Worm (Caenorhabditis elegans): ENCODE measurements around the gene C11H1.5.
A peak's percentile ranks its signal among the peaks of the same experiment; 100 is the strongest.

DNA sequence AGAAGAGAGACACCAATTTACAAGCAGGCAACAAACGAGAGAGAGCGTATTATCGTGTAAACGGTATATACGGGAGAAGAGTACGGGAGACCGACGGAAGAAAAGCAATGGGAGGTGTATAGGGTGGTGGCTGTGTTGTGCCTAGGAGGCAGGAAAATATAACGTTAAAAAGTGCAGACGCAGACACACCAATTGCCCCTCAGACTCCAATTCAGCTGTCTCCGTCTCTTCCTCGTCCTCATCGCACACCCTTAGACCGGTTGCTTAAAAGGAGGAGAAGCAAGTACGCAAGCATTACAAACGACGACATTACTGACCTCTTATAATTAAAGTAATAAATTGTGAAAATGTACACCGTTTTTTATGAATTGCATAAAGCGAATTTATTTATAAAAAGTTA lies 9.4 kb upstream of the C11H1.5 start:
- TF ChIP-seq ets-7 (tag; optimal IDR thresholded peaks at IDR 0.05): no peak
- TF ChIP-seq scrt-1 (GFP tag; IDR thresholded peaks at IDR 0.05): 0 out of 2 replicates have a peak, but pooled peaks have one; percentile 28
- peak; percentile 4 for TF ChIP-seq ceh-13 (GFP tag; optimal IDR thresholded peaks at IDR 0.05)
- peak; percentile 59; the same call in 1 of the 2 replicates for TF ChIP-seq flt-1 (GFP tag; IDR thresholded peaks at IDR 0.05)
- TF ChIP-seq tbx-11 (GFP tag; IDR thresholded peaks at IDR 0.05): no peak
- no peak for TF ChIP-seq sea-1 (GFP tag; conservative IDR thresholded peaks at IDR 0.05)

All from whole organism, early embryonic.